Fruit fly (Drosophila melanogaster): ENCODE measurements around the gene Cyp6d5.

Cyp6d5 gene

dm6 chr3R:14001208-14001916 is 27.7 kb upstream of the Cyp6d5 start:
- no peak for TF ChIP-seq noc (tag; optimal IDR thresholded peaks at IDR 0.05)

- no peak for TF ChIP-seq noc (tag; optimal IDR thresholded peaks at IDR 0.05)
Measured at dm6 chr3R:14002146-14002846, 26.7 kb upstream of the Cyp6d5 start.

- TF ChIP-seq noc (tag; optimal IDR thresholded peaks at IDR 0.05), result no peak
Measured at dm6 chr3R:14003845-14004244, 25.2 kb upstream of the Cyp6d5 start.

- peak; percentile 37 for TF ChIP-seq noc (tag; optimal IDR thresholded peaks at IDR 0.05)
Measured at dm6 chr3R:14005152-14005551, 23.9 kb upstream of the Cyp6d5 start.

dm6 chr3R:14006224-14006892 is 22.7 kb upstream of the Cyp6d5 start:
- TF ChIP-seq noc (tag; optimal IDR thresholded peaks at IDR 0.05), result no peak

- no peak for TF ChIP-seq noc (tag; optimal IDR thresholded peaks at IDR 0.05)
Measured at dm6 chr3R:14006893-14007255, 22.2 kb upstream of the Cyp6d5 start.

- no peak for TF ChIP-seq noc (tag; optimal IDR thresholded peaks at IDR 0.05)
Measured at dm6 chr3R:14007550-14007949, 21.5 kb upstream of the Cyp6d5 start.

- no peak for TF ChIP-seq noc (tag; optimal IDR thresholded peaks at IDR 0.05)
Measured at dm6 chr3R:14008854-14009253, 20.2 kb upstream of the Cyp6d5 start.

dm6 chr3R:14009643-14010042 is 19.4 kb upstream of the Cyp6d5 start:
- TF ChIP-seq noc (tag; optimal IDR thresholded peaks at IDR 0.05), result no peak

dm6 chr3R:14011175-14011574 is 17.9 kb upstream of the Cyp6d5 start:
- TF ChIP-seq noc (tag; optimal IDR thresholded peaks at IDR 0.05), result no peak

dm6 chr3R:14011629-14012028 is 17.4 kb upstream of the Cyp6d5 start:
- no peak for TF ChIP-seq noc (tag; optimal IDR thresholded peaks at IDR 0.05)

dm6 chr3R:14012478-14013146 is 16.4 kb upstream of the Cyp6d5 start:
- TF ChIP-seq noc (tag; optimal IDR thresholded peaks at IDR 0.05), result no peak

dm6 chr3R:14013827-14014488 is 15.1 kb upstream of the Cyp6d5 start:
- TF ChIP-seq noc (tag; optimal IDR thresholded peaks at IDR 0.05), result no peak

dm6 chr3R:14014580-14014979 is 14.4 kb upstream of the Cyp6d5 start:
- TF ChIP-seq noc (tag; optimal IDR thresholded peaks at IDR 0.05), result no peak

- no peak for TF ChIP-seq noc (tag; optimal IDR thresholded peaks at IDR 0.05)
Measured at dm6 chr3R:14016758-14017406, 12.1 kb upstream of the Cyp6d5 start.

Data from whole organism, larva.